Fruit fly (Drosophila melanogaster) whole organism, embryonic: ENCODE results near the gene Mtpalpha.

Experiments
- Atf6 ChIP-seq: fragments of 200-800 bp; sonication (Bioruptor generic); IDR thresholded peaks from 2 replicates; pipeline ENCODE4 v1.3.6; 2022; ENCODE audit warnings: missing biosample characterization, missing genetic modification characterization
- B-H2 ChIP-seq: fragments of 200-800 bp; sonication (Bioruptor generic); optimal IDR thresholded peaks from 2 replicates; lab custom pipeline; 2018; ENCODE audit warnings: missing biosample characterization, mild to moderate bottlenecking, missing genetic modification characterization
- Bgb ChIP-seq: fragments of 200-800 bp; sonication (Bioruptor generic); IDR thresholded peaks from 2 replicates; pipeline ENCODE4 v1.3.6; 2022; ENCODE audit warnings: missing biosample characterization, missing genetic modification characterization; ENCODE audit not compliant: partially characterized antibody
- CG10209 ChIP-seq: fragments of 200-800 bp; sonication (Bioruptor generic); optimal IDR thresholded peaks from 3 replicates; lab custom pipeline; 2017; ENCODE audit warnings: missing biosample characterization, mild to moderate bottlenecking, missing genetic modification characterization, missing genetic modification reagents
- CG10543 ChIP-seq: fragments of 200-800 bp; sonication (Bioruptor generic); optimal IDR thresholded peaks from 3 replicates; lab custom pipeline; 2017; ENCODE audit warnings: missing biosample characterization, mild to moderate bottlenecking, missing genetic modification characterization, moderate library complexity
- CG12659 ChIP-seq: fragments of 200-800 bp; sonication (Bioruptor generic); optimal IDR thresholded peaks from 3 replicates; lab custom pipeline; 2017; ENCODE audit warnings: mild to moderate bottlenecking, missing biosample characterization, missing genetic modification reagents, missing genetic modification characterization
- CG15696 ChIP-seq: fragments of 200-800 bp; sonication (Bioruptor generic); optimal IDR thresholded peaks from 2 replicates; lab custom pipeline; 2019; ENCODE audit warnings: missing biosample characterization, mild to moderate bottlenecking, missing genetic modification characterization, moderate library complexity
- CG1603 ChIP-seq: fragments of 200-800 bp; sonication (Bioruptor generic); optimal IDR thresholded peaks from 2 replicates; lab custom pipeline; 2019; ENCODE audit warnings: missing biosample characterization, mild to moderate bottlenecking, missing genetic modification characterization, moderate library complexity
- CG16779 ChIP-seq: fragments of 200-800 bp; sonication (Bioruptor generic); IDR thresholded peaks from 2 replicates; pipeline ENCODE4 v1.3.6; 2022; ENCODE audit warnings: missing biosample characterization, missing genetic modification characterization
- CG16863 ChIP-seq: fragments of 200-800 bp; sonication (Bioruptor generic); optimal IDR thresholded peaks from 3 replicates; lab custom pipeline; 2016; ENCODE audit warnings: missing biosample characterization, missing genetic modification characterization
- CG2199 ChIP-seq: fragments of 200-800 bp; sonication (Bioruptor generic); IDR thresholded peaks from 3 replicates; pipeline ENCODE4 v1.3.6; 2022; ENCODE audit warnings: missing biosample characterization, missing genetic modification characterization
- CG31365 ChIP-seq: fragments of 200-800 bp; sonication (Bioruptor generic); optimal IDR thresholded peaks from 2 replicates; lab custom pipeline; 2018; ENCODE audit warnings: missing biosample characterization, mild to moderate bottlenecking, missing genetic modification characterization
- CG34376 ChIP-seq: fragments of 200-800 bp; sonication (Bioruptor generic); optimal IDR thresholded peaks from 2 replicates; lab custom pipeline; 2018; ENCODE audit warnings: missing biosample characterization, mild to moderate bottlenecking, missing genetic modification characterization
- CG4730 ChIP-seq: fragments of 200-800 bp; sonication (Bioruptor generic); IDR thresholded peaks from 2 replicates; pipeline ENCODE4 v1.3.6; 2022; ENCODE audit warnings: missing biosample characterization, missing genetic modification characterization
- CG4854 ChIP-seq: fragments of 200-800 bp; sonication (Bioruptor generic); optimal IDR thresholded peaks from 2 replicates; lab custom pipeline; 2016; ENCODE audit warnings: missing biosample characterization, missing genetic modification characterization, inconsistent platforms
- CG5245 ChIP-seq: fragments of 200-800 bp; sonication (Bioruptor generic); optimal IDR thresholded peaks from 3 replicates; lab custom pipeline; 2016; ENCODE audit warnings: missing biosample characterization, missing genetic modification characterization
- CG6272 ChIP-seq: fragments of 200-800 bp; sonication (Bioruptor generic); IDR thresholded peaks from 2 replicates; pipeline ENCODE4 v1.3.6; 2022; ENCODE audit warnings: missing biosample characterization, missing genetic modification characterization
- CG7839 ChIP-seq: fragments of 200-800 bp; sonication (Bioruptor generic); optimal IDR thresholded peaks from 3 replicates; lab custom pipeline; 2018; ENCODE audit warnings: missing biosample characterization, mild to moderate bottlenecking, missing genetic modification characterization, moderate library complexity
- CG9437 ChIP-seq: fragments of 200-800 bp; sonication (Bioruptor generic); optimal IDR thresholded peaks from 2 replicates; lab custom pipeline; 2018; ENCODE audit warnings: missing biosample characterization, mild to moderate bottlenecking, missing genetic modification characterization
- Dip2 ChIP-seq: fragments of 200-800 bp; sonication (Bioruptor generic); IDR thresholded peaks from 2 replicates; pipeline ENCODE4 v1.3.6; 2022; ENCODE audit warnings: missing biosample characterization, missing genetic modification characterization
- HmgZ ChIP-seq: fragments of 200-800 bp; sonication (Bioruptor generic); optimal IDR thresholded peaks from 2 replicates; lab custom pipeline; 2018; ENCODE audit warnings: missing biosample characterization, mild to moderate bottlenecking, missing genetic modification characterization
- Hr51 ChIP-seq, 2 experiments: fragments of 200-800 bp; sonication (Bioruptor generic); optimal IDR thresholded peaks; 2 replicates in 1 of 2; 3 replicates in 1 of 2; lab custom pipeline; 2016 to 2018; ENCODE audit warnings: missing biosample characterization in 2 of 2, missing genetic modification characterization in 2 of 2, mild to moderate bottlenecking in 1 of 2, moderate library complexity in 1 of 2
- Hsf ChIP-seq: fragments of 200-800 bp; sonication (Bioruptor generic); optimal IDR thresholded peaks from 3 replicates; lab custom pipeline; 2016; ENCODE audit warnings: missing biosample characterization, missing genetic modification characterization
- Med ChIP-seq: fragments of 200-800 bp; sonication (Bioruptor generic); peaks from one replicate; lab custom pipeline; 2016; ENCODE audit warnings: missing biosample characterization, missing genetic modification characterization, mild to moderate bottlenecking, inconsistent platforms, moderate library complexity
- Poxn ChIP-seq: fragments of 200-800 bp; sonication (Bioruptor generic); IDR thresholded peaks from 2 replicates; pipeline ENCODE4 v1.3.6; 2022; ENCODE audit warnings: missing biosample characterization, missing genetic modification characterization
- Scr ChIP-seq: fragments of 200-800 bp; sonication (Bioruptor generic); IDR thresholded peaks from 2 replicates; pipeline ENCODE4 v1.3.6; 2022; ENCODE audit warnings: missing biosample characterization, missing genetic modification characterization; ENCODE audit not compliant: partially characterized antibody
- Sox102F ChIP-seq: fragments of 200-800 bp; sonication (Bioruptor generic); optimal IDR thresholded peaks from 2 replicates; lab custom pipeline; 2018; ENCODE audit warnings: missing biosample characterization, mild to moderate bottlenecking, missing genetic modification characterization, moderate library complexity
- Sry-β ChIP-seq: fragments of 200-800 bp; sonication (Bioruptor generic); optimal IDR thresholded peaks from 2 replicates; lab custom pipeline; 2018; ENCODE audit warnings: missing biosample characterization, mild to moderate bottlenecking, missing genetic modification characterization, moderate library complexity
- abd-A ChIP-seq: fragments of 200-800 bp; sonication (Bioruptor generic); optimal IDR thresholded peaks from 3 replicates; lab custom pipeline; 2019; ENCODE audit warnings: missing biosample characterization, mild to moderate bottlenecking, missing genetic modification characterization, moderate library complexity
- ci ChIP-seq: fragments of 200-800 bp; sonication (Bioruptor generic); IDR thresholded peaks from 3 replicates; pipeline ENCODE4 v1.3.6; 2022; ENCODE audit warnings: missing biosample characterization, missing genetic modification characterization
- crol ChIP-seq: fragments of 200-800 bp; sonication (Bioruptor generic); IDR thresholded peaks from 2 replicates; pipeline ENCODE4 v1.3.6; 2022; ENCODE audit warnings: missing biosample characterization, missing genetic modification characterization
- crp ChIP-seq, 2 experiments: fragments of 200-800 bp; sonication (Bioruptor generic); optimal IDR thresholded peaks; 2 replicates in 1 of 2; 3 replicates in 1 of 2; lab custom pipeline; 2017; ENCODE audit warnings: missing biosample characterization in 2 of 2, missing genetic modification characterization in 2 of 2, mild to moderate bottlenecking in 1 of 2, moderate library complexity in 1 of 2
- dan ChIP-seq: fragments of 200-800 bp; sonication (Bioruptor generic); IDR thresholded peaks from 2 replicates; pipeline ENCODE4 v1.3.6; 2022; ENCODE audit warnings: missing biosample characterization, missing genetic modification characterization
- dimm ChIP-seq: fragments of 200-800 bp; sonication (Bioruptor generic); IDR thresholded peaks from 2 replicates; pipeline ENCODE4 v1.3.6; 2022; ENCODE audit warnings: missing biosample characterization, missing genetic modification characterization
- disco-r ChIP-seq: fragments of 200-800 bp; sonication (Bioruptor generic); optimal IDR thresholded peaks from 2 replicates; lab custom pipeline; 2016; ENCODE audit warnings: missing biosample characterization, missing genetic modification characterization
- exex ChIP-seq: fragments of 200-800 bp; sonication (Bioruptor generic); optimal IDR thresholded peaks from 4 replicates; lab custom pipeline; 2018; ENCODE audit warnings: missing biosample characterization, mild to moderate bottlenecking, missing genetic modification characterization, moderate library complexity
- grn ChIP-seq: fragments of 200-800 bp; sonication (Bioruptor generic); optimal IDR thresholded peaks from 3 replicates; lab custom pipeline; 2017; ENCODE audit warnings: missing biosample characterization, missing genetic modification characterization
- insv ChIP-seq, 2 experiments: fragments of 200-800 bp; sonication (Bioruptor generic); optimal IDR thresholded peaks; 3 replicates each; lab custom pipeline; 2016 to 2018; ENCODE audit warnings: missing biosample characterization in 2 of 2, missing genetic modification characterization in 2 of 2
- jigr1 ChIP-seq: fragments of 200-800 bp; sonication (Bioruptor generic); IDR thresholded peaks from 3 replicates; pipeline ENCODE4 v1.3.6; 2022; ENCODE audit warnings: missing biosample characterization, missing genetic modification characterization
- lilli ChIP-seq: fragments of 200-800 bp; sonication (Bioruptor generic); optimal IDR thresholded peaks from 3 replicates; lab custom pipeline; 2016; ENCODE audit warnings: missing biosample characterization, missing genetic modification characterization
- mirr ChIP-seq: fragments of 200-800 bp; sonication (Bioruptor generic); optimal IDR thresholded peaks from 3 replicates; lab custom pipeline; 2018; ENCODE audit warnings: missing biosample characterization, mild to moderate bottlenecking, missing genetic modification characterization
- repo ChIP-seq: fragments of 200-800 bp; sonication (Bioruptor generic); optimal IDR thresholded peaks from 2 replicates; lab custom pipeline; 2016; ENCODE audit warnings: missing biosample characterization, missing genetic modification characterization
- sens ChIP-seq: fragments of 200-800 bp; sonication (Bioruptor generic); peaks from one replicate; lab custom pipeline; 2016; ENCODE audit warnings: missing biosample characterization, missing genetic modification characterization
- sug ChIP-seq: fragments of 200-800 bp; optimal IDR thresholded peaks from 2 replicates; lab custom pipeline; 2019; ENCODE audit warnings: missing biosample characterization, mild to moderate bottlenecking, missing genetic modification characterization, moderate library complexity

Gene Mtpalpha

DNA sequence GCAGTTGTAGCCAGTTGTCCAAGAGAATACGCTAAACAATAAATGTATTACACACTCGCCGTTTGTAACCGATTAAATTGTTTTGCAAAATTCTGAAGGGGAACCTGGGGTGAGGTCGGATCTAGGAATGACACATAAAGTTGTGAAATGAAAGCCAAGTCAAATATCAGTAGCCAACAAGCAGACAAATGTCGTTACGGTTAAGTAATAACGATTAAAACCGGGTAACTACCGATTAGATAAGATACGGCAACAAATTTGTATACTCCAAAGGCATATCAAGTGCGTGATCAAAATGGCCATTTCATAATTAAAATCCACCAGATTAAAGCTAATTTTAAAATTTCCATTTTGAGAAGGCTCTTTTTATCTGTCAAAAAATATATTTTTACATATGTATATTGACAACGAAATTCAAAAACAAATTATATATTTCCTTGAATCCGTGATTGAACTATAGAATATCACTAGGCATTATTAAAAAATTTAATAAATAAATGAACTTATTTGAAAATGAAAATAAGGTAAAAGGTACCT lies 39.5 kb upstream of the Mtpalpha start, which contains the start of gene GlcAT-S (continued):
- no peak for TF ChIP-seq crp (GFP tag; optimal IDR thresholded peaks at IDR 0.05; lab: Kevin White, UChicago)
- no peak for TF ChIP-seq Poxn (GFP tag; lab: Robert Waterston, UW)
- no peak for TF ChIP-seq CG10209
- no peak for TF ChIP-seq CG16779 (GFP tag; lab: Robert Waterston, UW)
- TF ChIP-seq crol (GFP tag; lab: Robert Waterston, UW): no peak
- TF ChIP-seq CG9437 (GFP tag; lab: Kevin White, UChicago): no peak
- TF ChIP-seq Hsf (GFP tag; lab: Kevin White, UChicago): no peak
- no peak for TF ChIP-seq Hr51 (GFP tag; optimal IDR thresholded peaks at IDR 0.05; lab: Kevin White, UChicago)
- TF ChIP-seq CG12659: no peak

DNA sequence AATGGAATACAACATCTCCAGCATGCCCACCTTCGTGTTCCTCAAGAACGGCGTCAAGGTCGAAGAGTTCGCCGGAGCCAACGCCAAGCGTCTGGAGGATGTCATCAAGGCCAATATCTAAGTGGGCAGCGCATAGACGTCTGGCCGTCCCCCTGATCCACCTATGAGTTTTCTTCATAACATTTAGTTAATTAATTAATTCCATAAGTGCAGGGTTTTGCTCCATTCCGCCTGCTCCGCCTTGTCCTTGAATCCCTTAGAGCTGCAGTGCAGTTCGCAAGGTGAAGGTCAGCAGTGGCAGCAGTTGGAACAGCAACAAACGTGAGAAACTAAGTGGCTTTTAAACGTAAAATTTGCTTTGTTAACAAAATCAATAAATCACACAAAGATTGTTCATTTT lies 39.0 kb upstream of the Mtpalpha start:
- TF ChIP-seq abd-A (tag; lab: Kevin White, UChicago) (no peak), Atf6 (GFP tag; lab: Robert Waterston, UW) (no peak), Bgb (GFP tag; lab: Robert Waterston, UW) (peak; percentile 6; the same call in 1 of the 2 replicates), CG6272 (GFP tag; lab: Robert Waterston, UW) (no peak), Med (GFP tag; lab: Kevin White, UChicago) (peak; percentile 65), Dip2 (GFP tag; lab: Robert Waterston, UW) (no peak), CG4730 (GFP tag; lab: Robert Waterston, UW) (no peak), CG7839 (tag; lab: Kevin White, UChicago) (no peak), disco-r (GFP tag; lab: Kevin White, UChicago) (no peak), CG16863 (GFP tag; lab: Kevin White, UChicago) (no peak), CG31365 (no peak), jigr1 (GFP tag; lab: Robert Waterston, UW) (no peak)

DNA sequence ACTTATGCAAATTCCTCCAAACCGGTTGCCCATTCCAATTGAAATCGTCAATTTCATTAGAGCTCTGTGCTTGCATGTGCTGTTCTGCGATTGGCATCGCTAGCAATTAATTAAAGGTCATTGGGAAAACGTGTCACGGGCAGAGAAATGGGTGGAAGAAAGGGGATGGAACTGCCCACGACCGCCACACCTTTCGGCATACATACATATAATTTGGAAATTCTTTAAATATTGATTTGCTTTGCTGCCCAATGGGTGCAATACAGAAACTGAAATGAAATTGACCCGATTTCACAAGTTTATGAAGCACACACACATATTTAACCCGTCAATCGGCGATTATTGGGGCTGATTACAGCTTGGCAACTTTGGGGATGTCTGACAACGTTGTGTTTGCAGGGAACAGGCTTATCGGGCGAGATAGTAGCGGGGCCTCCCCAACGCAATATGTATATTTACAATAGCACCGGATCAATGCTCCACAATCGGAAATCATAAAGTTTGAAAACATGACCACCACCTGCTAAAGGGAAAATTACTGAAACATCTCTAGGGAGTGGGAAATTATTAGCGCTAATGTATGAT lies 38.2 kb upstream of the Mtpalpha start:
- no peak for TF ChIP-seq CG5245 (GFP tag; lab: Kevin White, UChicago)
- TF ChIP-seq insv (GFP tag; optimal IDR thresholded peaks at IDR 0.05; lab: Kevin White, UChicago): no peak
- peak; percentile 6 for TF ChIP-seq HmgZ (tag; lab: Kevin White, UChicago)
- TF ChIP-seq CG4854 (GFP tag; lab: Kevin White, UChicago): no peak
- peak; percentile 57 for TF ChIP-seq CG34376 (GFP tag; lab: Kevin White, UChicago)
- peak; percentile 42; the same call in 1 of the 3 replicates for TF ChIP-seq ci (GFP tag; lab: Robert Waterston, UW)
- peak; percentile 3 for TF ChIP-seq CG1603
- no peak for TF ChIP-seq Scr (GFP tag; lab: Robert Waterston, UW)
- TF ChIP-seq CG2199 (GFP tag; lab: Robert Waterston, UW): 0 out of 3 replicates have a peak, but pooled peaks have one; percentile 51
- TF ChIP-seq Atf6 (GFP tag; lab: Robert Waterston, UW): 0 out of 2 replicates have a peak, but pooled peaks have one; percentile 10
- TF ChIP-seq Med (GFP tag; lab: Kevin White, UChicago): peak; percentile 60
- TF ChIP-seq Sox102F: no peak
- no peak for TF ChIP-seq CG15696 (tag; lab: Kevin White, UChicago)
- TF ChIP-seq grn (GFP tag; lab: Kevin White, UChicago): peak; percentile 58
- TF ChIP-seq dimm (GFP tag; lab: Robert Waterston, UW): no peak
- no peak for TF ChIP-seq dan (GFP tag; lab: Robert Waterston, UW)
- peak; percentile 57 for TF ChIP-seq CG10543
- TF ChIP-seq repo: no peak
- TF ChIP-seq Sry-β (GFP tag; lab: Kevin White, UChicago): no peak
- peak; percentile 83 for TF ChIP-seq sug (tag; lab: Kevin White, UChicago)
- peak; percentile 77 for TF ChIP-seq mirr (GFP tag; lab: Kevin White, UChicago)
- TF ChIP-seq exex (tag; lab: Kevin White, UChicago): peak; percentile 76
- peak; percentile 65 for TF ChIP-seq sens
- no peak for TF ChIP-seq lilli (GFP tag; lab: Kevin White, UChicago)
- no peak for TF ChIP-seq B-H2
